Worm (Caenorhabditis elegans) whole organism, mixed stage, embryonic: Measurements from ENCODE around the gene nhr-135.

Experiments
- ceh-43 ChIP-seq: fragments of 200-800 bp; sonication (Bioruptor generic); optimal IDR thresholded peaks from 2 replicates; lab custom pipeline; 2018; ENCODE audit warnings: mild to moderate bottlenecking, missing genetic modification characterization, moderate library complexity, missing compliant biosample characterization
- flh-1 ChIP-seq: fragments of 200-800 bp; sonication (Bioruptor generic); optimal IDR thresholded peaks from 2 replicates; lab custom pipeline; 2018; ENCODE audit warnings: mild to moderate bottlenecking, missing genetic modification characterization, moderate library complexity, missing compliant biosample characterization
- unc-62 ChIP-seq: fragments of 150-350 bp; optimal IDR thresholded peaks from 2 replicates; lab custom pipeline; 2014; ENCODE audit warnings: missing biosample characterization, missing genetic modification reagents, missing genetic modification characterization

DNA sequence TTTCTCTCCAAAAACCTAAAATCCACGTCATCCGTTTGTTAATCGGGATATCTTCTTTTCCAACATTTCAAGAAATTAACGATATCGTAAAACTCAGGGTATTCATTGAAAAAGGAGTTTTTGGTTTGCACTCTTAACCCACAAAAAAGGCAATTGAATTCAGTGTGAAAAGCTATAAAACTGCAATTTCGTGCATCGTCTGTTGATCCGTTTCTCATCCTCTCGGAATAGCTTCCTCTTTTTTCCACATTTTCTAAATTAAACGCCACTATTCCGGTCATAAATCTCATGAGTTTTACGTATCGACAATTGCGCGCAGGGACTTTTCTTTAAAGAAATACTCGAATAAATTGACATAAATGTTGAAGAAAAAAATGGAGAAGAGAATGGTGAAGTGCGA lies 18.7 kb upstream of the nhr-135 start:
- TF ChIP-seq flh-1 (GFP tag; lab: Kevin White, UChicago) (no peak), ceh-43 (GFP tag; lab: Kevin White, UChicago) (no peak), unc-62 (no peak)
